Fruit fly (Drosophila melanogaster) Kc167 (cell line): ENCODE results near the gene SdhBL.

ENCODE experiments used
- Myc ChIP-seq: fragments of >200 bp; optimal IDR thresholded peaks from 2 replicates; lab custom pipeline; 2017; ENCODE audit warnings: missing external identifiers
- h ChIP-seq: fragments of >200 bp; optimal IDR thresholded peaks from 3 replicates; lab custom pipeline; 2018; ENCODE audit warnings: missing external identifiers
- insv ChIP-seq: fragments of >200 bp; optimal IDR thresholded peaks from 3 replicates; lab custom pipeline; 2018; ENCODE audit warnings: missing external identifiers
- psq ChIP-seq: fragments of >200 bp; optimal IDR thresholded peaks from 2 replicates; lab custom pipeline; 2017; ENCODE audit warnings: missing external identifiers
- ttk ChIP-seq: sonication (Bioruptor generic); optimal IDR thresholded peaks from 2 replicates; lab custom pipeline; 2017; ENCODE audit warnings: missing external identifiers

DNA sequence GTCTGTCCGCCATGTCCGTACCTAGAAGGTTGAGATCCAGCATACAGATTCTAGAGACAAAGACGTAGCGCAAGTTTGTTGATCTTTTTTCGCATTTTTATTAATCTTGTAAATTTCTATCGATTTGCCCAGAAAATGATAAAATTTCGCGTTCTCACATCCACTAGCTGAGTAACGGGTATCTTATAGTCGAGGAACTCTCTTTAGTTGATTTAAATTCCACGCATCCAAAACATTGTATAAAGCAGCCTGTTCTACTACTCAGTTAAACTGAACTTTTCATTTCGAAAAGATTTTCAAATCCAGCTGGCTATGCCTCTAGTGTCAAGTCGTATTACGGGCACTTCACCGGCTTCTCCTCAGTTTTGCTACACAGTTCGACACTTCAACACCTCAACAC is at the start of gene SdhBL:
- no peak for TF ChIP-seq psq (lab: Kevin White, UChicago)
- no peak for TF ChIP-seq h (lab: Kevin White, UChicago)
- no peak for TF ChIP-seq Myc (lab: Kevin White, UChicago)
- TF ChIP-seq insv (lab: Kevin White, UChicago): no peak
- TF ChIP-seq ttk: no peak
